Fruit fly (Drosophila melanogaster): ENCODE data around the gene Arp8.

- TF ChIP-seq Ets98B (GFP tag; IDR thresholded peaks at IDR 0.05): no peak
- TF ChIP-seq CG8159 (tag; optimal IDR thresholded peaks at IDR 0.05): peak; percentile 69
- peak; percentile 58 for TF ChIP-seq Pif1B (GFP tag; optimal IDR thresholded peaks at IDR 0.05)
- TF ChIP-seq CG13204 (GFP tag; optimal IDR thresholded peaks at IDR 0.05): no peak
- peak; percentile 32 for TF ChIP-seq CG34367 (tag; optimal IDR thresholded peaks at IDR 0.05)
- peak; percentile 11 for TF ChIP-seq Snoo (tag; optimal IDR thresholded peaks at IDR 0.05)
- TF ChIP-seq CG17806 (tag; optimal IDR thresholded peaks at IDR 0.05): peak; percentile 9
- no peak for TF ChIP-seq CG10348 (GFP tag; IDR thresholded peaks at IDR 0.05)
- TF ChIP-seq CG9948 (tag; optimal IDR thresholded peaks at IDR 0.05): peak; percentile 53
- TF ChIP-seq CG14655 (GFP tag; optimal IDR thresholded peaks at IDR 0.05): peak; percentile 65
- TF ChIP-seq EcR (GFP tag; optimal IDR thresholded peaks at IDR 0.05): no peak
- TF ChIP-seq D1 (tag; optimal IDR thresholded peaks at IDR 0.05): no peak
- peak; percentile 54 for TF ChIP-seq CG15710 (tag; optimal IDR thresholded peaks at IDR 0.05)
- no peak for TF ChIP-seq CG32121 (GFP tag; IDR thresholded peaks at IDR 0.05)
Observed at dm6 chrX:17830211-17830616, 30.4 kb downstream of the Arp8 start.

Measured in whole organism, pupa.